Fruit fly (Drosophila melanogaster): ENCODE measurements around the gene Parp1.

DNA sequence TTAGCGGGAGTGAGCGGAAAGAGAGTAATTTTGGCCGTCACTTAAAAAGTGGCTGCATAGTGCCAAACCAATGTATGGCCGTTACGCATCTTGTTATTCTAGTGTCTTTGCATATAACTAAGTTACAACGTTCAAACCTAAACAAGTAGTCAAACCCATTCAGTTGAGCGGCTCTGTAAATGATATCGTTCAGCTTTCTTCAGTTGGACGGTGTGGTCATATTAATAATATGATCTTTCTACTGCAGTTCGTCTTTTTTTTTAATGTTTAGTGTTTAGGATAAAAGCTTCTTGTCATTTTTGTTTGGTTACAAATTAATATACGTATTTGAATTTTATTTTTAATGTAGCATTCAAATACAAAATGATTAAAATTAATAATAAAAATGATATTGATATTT, 2.8 kb upstream of the Parp1 start:
- TF ChIP-seq EcR (GFP tag; optimal IDR thresholded peaks at IDR 0.05), result no peak
- no peak for TF ChIP-seq Dll (optimal IDR thresholded peaks at IDR 0.05)
- no peak for TF ChIP-seq psq (optimal IDR thresholded peaks at IDR 0.05)
- TF ChIP-seq usp (GFP tag; optimal IDR thresholded peaks at IDR 0.05), result no peak

Measured in whole organism.